Worm (Caenorhabditis elegans): ENCODE results near the gene ugt-38.

Gene ugt-38

DNA sequence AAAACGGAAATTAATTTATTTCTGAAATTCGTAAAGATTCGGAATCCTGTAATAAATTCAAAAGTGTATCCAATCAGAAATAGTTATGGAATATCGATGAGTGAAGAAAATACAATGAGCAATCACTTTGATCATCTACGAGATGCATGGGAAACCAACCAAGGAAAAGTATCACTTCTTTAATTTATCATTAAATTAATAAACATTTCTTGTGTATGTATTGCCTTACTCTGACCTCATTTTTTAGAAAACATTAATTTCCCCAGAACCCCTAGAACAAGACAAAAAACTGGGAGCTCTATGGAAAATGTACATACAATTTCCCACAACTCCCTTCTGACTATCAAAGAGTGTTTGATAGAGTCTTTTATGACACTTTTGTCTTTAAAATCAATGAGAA lies 13.3 kb downstream of the ugt-38 start, which contains the start of gene F10D2.16:
TSS of gene F10D2.16 (plus strand) at position 301 of the 400 bp plus-strand sequence.
- no peak for TF ChIP-seq mel-28 (tag; optimal IDR thresholded peaks at IDR 0.05; ENCODE audit: borderline replicate concordance)
- no peak for TF ChIP-seq sdz-38 (tag; optimal IDR thresholded peaks at IDR 0.05)
- no peak for TF ChIP-seq hrde-1 (tag; optimal IDR thresholded peaks at IDR 0.05; ENCODE audit: borderline replicate concordance)
- no peak for TF ChIP-seq tbp1 (GFP tag; optimal IDR thresholded peaks at IDR 0.05)
- TF ChIP-seq him-1 (tag; optimal IDR thresholded peaks at IDR 0.05) = no peak
- TF ChIP-seq akir-1 (GFP tag; optimal IDR thresholded peaks at IDR 0.05) = no peak
- TF ChIP-seq D2030.7 (GFP tag; IDR thresholded peaks at IDR 0.05) = no peak
- TF ChIP-seq pbrm-1 (GFP tag; IDR thresholded peaks at IDR 0.05) = no peak
- no peak for TF ChIP-seq F52B5.7 (tag; optimal IDR thresholded peaks at IDR 0.05)
- TF ChIP-seq madf-10 (tag; optimal IDR thresholded peaks at IDR 0.05) = no peak
- TF ChIP-seq nfya-1 (tag; optimal IDR thresholded peaks at IDR 0.05; ENCODE audit: borderline replicate concordance, insufficient read depth) = no peak
- TF ChIP-seq lin-35 (GFP tag; optimal IDR thresholded peaks at IDR 0.05) = no peak
- no peak for TF ChIP-seq lag-1 (GFP tag; IDR thresholded peaks at IDR 0.05)
- no peak for TF ChIP-seq attf-3 (GFP tag; conservative IDR thresholded peaks at IDR 0.05)
- no peak for TF ChIP-seq sea-2 (GFP tag; IDR thresholded peaks at IDR 0.05)
- TF ChIP-seq repo-1 (tag; optimal IDR thresholded peaks at IDR 0.05) = no peak
- no peak for TF ChIP-seq B0035.1 (tag; optimal IDR thresholded peaks at IDR 0.05)
- no peak for TF ChIP-seq zim-3 (tag; optimal IDR thresholded peaks at IDR 0.05)

DNA sequence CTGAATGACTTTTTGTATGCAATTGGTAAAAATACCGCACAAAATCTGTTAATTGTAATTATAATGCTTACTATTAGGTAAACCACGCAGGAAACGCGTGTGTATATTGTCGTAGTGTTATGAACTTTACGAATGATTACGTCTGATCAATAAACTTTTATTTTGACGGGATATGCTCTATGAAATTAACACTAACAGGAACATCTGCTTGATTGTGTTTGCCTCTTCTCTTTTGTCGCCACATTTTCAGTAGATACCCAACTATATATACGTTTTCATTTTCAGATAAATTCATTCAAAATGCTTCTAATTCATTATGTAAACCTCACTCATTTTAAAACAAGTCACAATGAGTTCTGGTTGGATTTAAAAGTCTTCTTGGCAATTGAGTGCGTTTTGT lies 15.0 kb downstream of the ugt-38 start, which contains the start of gene sre-10:
TSS of gene sre-10 (plus strand) at position 301 of the 400 bp plus-strand sequence.
- TF ChIP-seq lsl-1 (GFP tag; optimal IDR thresholded peaks at IDR 0.05) (no peak), ceh-58 (GFP tag; IDR thresholded peaks at IDR 0.05) (no peak), gei-17 (GFP tag; optimal IDR thresholded peaks at IDR 0.05) (no peak), tbx-9 (tag; optimal IDR thresholded peaks at IDR 0.05; ENCODE audit: borderline replicate concordance) (no peak), mxl-1 (tag; optimal IDR thresholded peaks at IDR 0.05) (no peak), snpc-4 (GFP tag; optimal IDR thresholded peaks at IDR 0.05) (no peak), snpc-4 (tag; optimal IDR thresholded peaks at IDR 0.05) (no peak), nhr-179 (tag; optimal IDR thresholded peaks at IDR 0.05) (no peak), mcd-1 (GFP tag; IDR thresholded peaks at IDR 0.05) (no peak), snpc-3.4 (tag; optimal IDR thresholded peaks at IDR 0.05) (no peak), ztf-18 (tag; optimal IDR thresholded peaks at IDR 0.05) (no peak), Y53G8AR.9 (GFP tag; conservative IDR thresholded peaks at IDR 0.05) (no peak), C06A6.2 (GFP tag; conservative IDR thresholded peaks at IDR 0.05) (no peak), F33H1.4 (GFP tag; IDR thresholded peaks at IDR 0.05) (no peak), rec-8 (tag; optimal IDR thresholded peaks at IDR 0.05) (no peak), nfyb-1 (GFP tag; IDR thresholded peaks at IDR 0.05) (no peak), ccch-3 (GFP tag; optimal IDR thresholded peaks at IDR 0.05) (no peak)

DNA sequence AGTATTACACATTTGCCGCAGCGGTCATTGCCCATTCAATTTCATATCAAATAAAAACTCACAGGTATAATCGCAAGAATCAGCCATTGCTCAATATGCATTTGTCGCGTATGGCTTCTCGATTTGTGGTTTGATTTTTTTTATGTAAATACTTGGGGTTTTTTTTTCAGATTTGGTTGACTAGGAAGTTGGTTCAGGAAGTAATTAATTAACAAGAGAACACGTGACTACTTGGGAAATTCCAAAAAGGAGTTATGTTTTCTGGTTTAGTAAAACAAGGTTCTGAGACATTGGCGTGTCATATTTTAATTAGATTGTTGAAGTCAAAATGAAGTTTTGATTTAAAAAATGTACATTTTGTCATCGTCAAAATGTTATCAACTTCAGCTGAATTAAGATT lies 16.3 kb downstream of the ugt-38 start, which contains the start of gene srx-36:
TSS of gene srx-36 (minus strand) at position 101 of the 400 bp plus-strand sequence.
- TF ChIP-seq gei-17 (GFP tag; optimal IDR thresholded peaks at IDR 0.05) (no peak), nhr-179 (tag; optimal IDR thresholded peaks at IDR 0.05) (no peak), dox-1 (GFP tag; IDR thresholded peaks at IDR 0.05) (no peak), ZK185.1 (tag; optimal IDR thresholded peaks at IDR 0.05; ENCODE audit: poor library complexity, severe bottlenecking) (no peak), athp-1 (tag; optimal IDR thresholded peaks at IDR 0.05) (no peak), akir-1 (GFP tag; optimal IDR thresholded peaks at IDR 0.05) (no peak), die-1 (tag; optimal IDR thresholded peaks at IDR 0.05) (no peak)
